Worm (Caenorhabditis elegans) whole organism, L4/young adult: ENCODE results near the gene fbxa-6.

Experiments used
- dao-5 ChIP-seq: sonication (generic microtip); optimal IDR thresholded peaks from 2 replicates; lab custom pipeline; 2016; ENCODE audit warnings: missing genotype, missing genetic modification characterization, moderate library complexity, missing compliant biosample characterization
- him-1 ChIP-seq: sonication (generic microtip); optimal IDR thresholded peaks from 2 replicates; lab custom pipeline; 2016; ENCODE audit warnings: missing genotype, missing genetic modification reagents, missing genetic modification characterization, missing compliant biosample characterization

ce11 chrIII:14671-15070 lies 11.8 kb upstream of the fbxa-6 start, which contains the start of gene nhr-80:
- no peak for TF ChIP-seq him-1 (tag; lab: Kevin White, UChicago)
- TF ChIP-seq dao-5: no peak
